Worm (Caenorhabditis elegans) whole organism, midembryonic: ENCODE results near the gene F16G10.13.

ENCODE experiments used
- T22C8.4 ChIP-seq: fragments of 200-800 bp; sonication (Bioruptor generic); IDR thresholded peaks from 2 replicates; pipeline ENCODE4 v1.3.6; 2022; ENCODE audit warnings: missing genetic modification characterization, missing compliant biosample characterization
- cog-1 ChIP-seq: sonication (generic microtip); optimal IDR thresholded peaks from 2 replicates; lab custom pipeline; 2016; ENCODE audit warnings: missing genetic modification characterization, missing compliant biosample characterization
- flt-1 ChIP-seq: fragments of 200-800 bp; sonication (Bioruptor generic); IDR thresholded peaks from 2 replicates; pipeline ENCODE4 v1.3.6; 2022; ENCODE audit warnings: missing genetic modification characterization, missing compliant biosample characterization
- klf-2 ChIP-seq: fragments of 200-800 bp; sonication (Bioruptor generic); conservative IDR thresholded peaks from 2 replicates; pipeline ENCODE4 v1.3.6; 2022; ENCODE audit warnings: missing genetic modification reagents, missing genetic modification characterization, missing compliant biosample characterization
- med-1 ChIP-seq: sonication (generic microtip); optimal IDR thresholded peaks from 2 replicates; lab custom pipeline; 2017; ENCODE audit warnings: missing genetic modification characterization, mild to moderate bottlenecking, missing compliant biosample characterization, antibody characterized with exemption, missing genetic modification reagents; ENCODE audit not compliant: insufficient read depth
- ref-1 ChIP-seq: fragments of 200-800 bp; sonication (Bioruptor generic); conservative IDR thresholded peaks from 2 replicates; pipeline ENCODE4 v1.3.6; 2022; ENCODE audit warnings: missing genetic modification reagents, missing genetic modification characterization, missing compliant biosample characterization
- tab-1 ChIP-seq: fragments of 200-800 bp; sonication (Bioruptor generic); IDR thresholded peaks from 2 replicates; pipeline ENCODE4 v1.3.6; 2022; ENCODE audit warnings: missing genetic modification characterization, missing compliant biosample characterization
- ztf-23 ChIP-seq: fragments of 200-800 bp; sonication (Bioruptor generic); IDR thresholded peaks from 2 replicates; pipeline ENCODE4 v1.3.6; 2022; ENCODE audit warnings: missing genetic modification reagents, missing genetic modification characterization, missing compliant biosample characterization
- ztf-29 ChIP-seq: fragments of 200-800 bp; sonication (Bioruptor generic); IDR thresholded peaks from 2 replicates; pipeline ENCODE4 v1.3.6; 2022; ENCODE audit warnings: missing genetic modification reagents, missing genetic modification characterization, missing compliant biosample characterization

Gene F16G10.13

DNA sequence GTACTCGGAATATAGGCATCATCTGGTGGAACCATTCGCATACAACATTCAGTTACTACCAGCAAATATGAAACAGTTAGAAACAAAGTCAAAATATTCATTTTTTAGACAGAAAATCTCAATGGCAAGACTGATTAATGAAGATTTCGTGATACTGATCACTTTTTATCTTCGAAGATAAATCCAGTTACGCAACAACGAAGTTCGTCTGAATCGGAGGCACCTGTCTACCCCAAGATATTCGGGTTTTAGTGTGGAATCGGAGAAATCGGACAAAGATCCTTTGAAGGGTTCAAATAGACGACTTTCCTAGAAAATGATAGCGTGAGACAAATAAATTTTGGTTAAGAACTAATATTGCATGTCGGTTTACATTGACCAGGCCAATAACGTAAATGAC lies at the start of gene F16G10.13:
F16G10.13 (minus strand) TSS at position 101 of the 400 bp plus-strand sequence.
- no peak for TF ChIP-seq flt-1 (GFP tag; lab: Robert Waterston, UW)

DNA sequence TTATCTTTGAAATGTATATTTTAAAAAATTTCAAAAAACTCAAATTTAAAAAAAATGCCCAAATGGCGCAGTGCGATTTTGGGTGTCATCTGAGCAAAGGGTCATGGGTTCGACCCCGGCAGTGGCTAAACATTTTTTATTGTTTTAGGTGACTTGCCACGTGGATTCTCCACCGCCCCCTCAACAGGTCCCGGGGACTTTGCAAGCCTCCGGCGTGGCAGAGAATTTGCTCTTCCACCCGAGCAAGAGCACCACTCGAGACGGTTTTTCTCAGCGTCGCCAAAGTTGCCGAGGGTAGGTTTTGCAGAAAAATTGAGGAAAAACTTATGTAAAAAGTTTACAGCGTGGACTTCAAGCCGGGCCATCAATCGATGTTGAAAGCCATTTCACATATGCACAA lies 49.4 kb upstream of the F16G10.13 start:
- no peak for TF ChIP-seq klf-2 (GFP tag; lab: Robert Waterston, UW)
- TF ChIP-seq flt-1 (GFP tag; lab: Robert Waterston, UW) = no peak
- TF ChIP-seq T22C8.4 (GFP tag; lab: Robert Waterston, UW) = no peak
- no peak for TF ChIP-seq ref-1 (GFP tag; lab: Robert Waterston, UW)
- no peak for TF ChIP-seq ztf-29 (GFP tag; lab: Robert Waterston, UW)
- no peak for TF ChIP-seq ztf-23 (GFP tag; lab: Robert Waterston, UW)
- no peak for TF ChIP-seq tab-1 (GFP tag; lab: Robert Waterston, UW)
- TF ChIP-seq med-1 (GFP tag; lab: Kevin White, UChicago) = no peak
- TF ChIP-seq cog-1 = no peak

DNA sequence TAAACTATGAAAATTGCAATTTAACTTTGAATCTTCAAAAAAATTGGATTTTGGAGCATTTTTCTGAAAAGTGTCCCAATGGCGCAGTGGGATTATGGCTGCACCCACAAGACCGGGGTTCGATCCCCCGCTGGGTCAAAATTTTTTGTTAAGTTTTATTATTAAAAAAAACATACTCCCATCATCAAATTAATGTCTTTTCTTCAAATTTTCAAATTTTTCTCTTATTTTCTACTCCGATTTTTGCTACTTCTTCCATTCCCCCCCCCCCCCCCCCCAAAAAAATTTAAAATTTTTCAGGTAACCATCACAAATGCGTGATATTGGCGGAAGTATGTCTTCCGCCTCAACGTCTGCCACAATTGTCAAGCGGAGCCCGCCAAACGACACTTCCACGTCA lies 47.2 kb upstream of the F16G10.13 start, which contains the start of gene vab-19:
vab-19 (plus strand) TSS at position 301 of the 400 bp plus-strand sequence.
- TF ChIP-seq tab-1 (GFP tag; lab: Robert Waterston, UW) (no peak), ztf-23 (GFP tag; lab: Robert Waterston, UW) (no peak), ztf-29 (GFP tag; lab: Robert Waterston, UW) (no peak), T22C8.4 (GFP tag; lab: Robert Waterston, UW) (no peak), med-1 (GFP tag; lab: Kevin White, UChicago) (no peak), cog-1 (no peak), klf-2 (GFP tag; lab: Robert Waterston, UW) (no peak), ref-1 (GFP tag; lab: Robert Waterston, UW) (no peak), flt-1 (GFP tag; lab: Robert Waterston, UW) (no peak)

DNA sequence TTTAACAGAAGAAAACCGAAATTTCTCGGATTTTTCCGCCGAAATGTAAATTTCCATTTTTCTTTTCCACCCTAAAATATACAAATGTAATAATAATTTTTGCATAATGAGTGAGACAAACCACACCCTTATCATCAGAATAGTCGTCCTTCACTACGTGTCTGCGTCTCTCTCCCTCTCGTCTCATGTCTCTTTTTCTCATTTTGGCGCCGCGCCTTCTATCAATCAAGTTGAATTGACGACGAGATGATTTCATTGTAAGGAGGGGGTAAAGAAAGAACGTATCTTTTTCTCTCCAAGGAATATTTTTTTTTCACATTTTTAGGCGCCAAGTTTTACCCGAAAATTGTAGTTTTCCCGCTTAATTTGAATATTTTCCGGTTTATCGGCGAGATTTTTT lies 46.5 kb upstream of the F16G10.13 start:
- TF ChIP-seq ztf-29 (GFP tag; lab: Robert Waterston, UW) = no peak
- TF ChIP-seq med-1 (GFP tag; lab: Kevin White, UChicago) = no peak
- no peak for TF ChIP-seq ztf-23 (GFP tag; lab: Robert Waterston, UW)
- TF ChIP-seq tab-1 (GFP tag; lab: Robert Waterston, UW) = no peak
- TF ChIP-seq ref-1 (GFP tag; lab: Robert Waterston, UW) = no peak
- TF ChIP-seq T22C8.4 (GFP tag; lab: Robert Waterston, UW) = no peak
- TF ChIP-seq flt-1 (GFP tag; lab: Robert Waterston, UW) = no peak
- no peak for TF ChIP-seq cog-1
- TF ChIP-seq klf-2 (GFP tag; lab: Robert Waterston, UW) = no peak

DNA sequence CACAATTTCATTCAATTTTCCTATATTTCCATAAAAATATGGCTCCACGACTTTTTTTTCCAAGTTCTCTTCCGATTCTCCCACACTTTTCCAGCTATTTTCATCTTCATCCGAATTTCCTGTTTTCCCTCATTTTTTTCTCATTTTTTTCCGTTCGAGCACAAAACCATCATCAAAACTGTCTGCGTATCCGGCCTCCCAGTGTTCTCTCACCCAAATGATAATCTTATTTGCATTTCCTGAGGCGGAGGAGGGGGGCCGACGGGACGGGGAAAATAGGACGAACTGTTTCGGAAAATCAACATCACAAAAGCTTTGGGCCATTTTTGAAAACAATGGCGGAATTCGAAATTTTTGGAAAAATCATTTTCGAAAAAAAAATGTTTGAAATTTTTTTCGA lies 44.5 kb upstream of the F16G10.13 start:
- TF ChIP-seq cog-1 = no peak
- TF ChIP-seq flt-1 (GFP tag; lab: Robert Waterston, UW) = no peak
- TF ChIP-seq tab-1 (GFP tag; lab: Robert Waterston, UW) = no peak
- TF ChIP-seq ztf-23 (GFP tag; lab: Robert Waterston, UW) = no peak
- TF ChIP-seq med-1 (GFP tag; lab: Kevin White, UChicago) = no peak
- TF ChIP-seq ztf-29 (GFP tag; lab: Robert Waterston, UW) = no peak
- TF ChIP-seq klf-2 (GFP tag; lab: Robert Waterston, UW) = no peak
- TF ChIP-seq ref-1 (GFP tag; lab: Robert Waterston, UW) = no peak
- no peak for TF ChIP-seq T22C8.4 (GFP tag; lab: Robert Waterston, UW)

DNA sequence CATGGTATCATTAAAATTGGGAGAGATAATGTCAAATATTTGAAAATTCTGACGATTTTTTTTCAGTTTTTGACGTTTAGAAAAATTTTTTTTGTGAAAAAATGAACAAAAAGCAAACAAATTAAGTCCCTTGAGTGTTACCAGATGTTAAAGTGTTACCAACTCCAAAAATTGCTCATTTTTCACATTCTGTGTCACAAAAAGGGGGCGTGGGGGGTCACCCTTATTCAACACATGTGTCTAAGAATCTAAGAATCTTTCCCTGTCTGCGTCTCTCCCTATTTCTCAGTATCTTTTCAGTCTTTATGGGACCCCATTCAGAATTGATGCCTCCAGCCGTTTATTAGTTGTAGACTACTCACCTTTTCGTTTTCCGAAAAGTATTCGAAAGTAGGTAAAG lies 43.2 kb upstream of the F16G10.13 start:
- TF ChIP-seq med-1 (GFP tag; lab: Kevin White, UChicago) (no peak), ztf-29 (GFP tag; lab: Robert Waterston, UW) (no peak), klf-2 (GFP tag; lab: Robert Waterston, UW) (no peak), cog-1 (no peak), tab-1 (GFP tag; lab: Robert Waterston, UW) (no peak), ref-1 (GFP tag; lab: Robert Waterston, UW) (no peak), T22C8.4 (GFP tag; lab: Robert Waterston, UW) (no peak), flt-1 (GFP tag; lab: Robert Waterston, UW) (no peak), ztf-23 (GFP tag; lab: Robert Waterston, UW) (no peak)

DNA sequence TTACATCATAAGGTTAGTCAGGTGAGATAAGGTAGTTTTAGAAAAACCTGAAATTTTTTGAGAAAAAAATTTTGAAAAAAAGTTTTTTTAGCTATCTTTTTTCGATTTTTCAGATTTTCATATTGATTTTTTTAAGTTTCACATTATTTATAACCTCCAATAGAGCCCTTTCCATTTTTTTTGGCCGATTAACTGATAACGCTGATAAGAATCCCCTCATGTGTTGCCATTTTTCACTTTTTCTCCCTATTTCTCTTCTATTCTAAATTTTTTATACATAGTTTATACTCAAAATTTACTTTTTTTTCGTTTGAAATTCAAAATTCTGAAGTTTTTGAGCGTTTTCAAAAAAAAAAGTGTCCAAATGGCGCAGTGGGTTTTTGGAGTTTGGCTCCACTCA lies 42.4 kb upstream of the F16G10.13 start:
- TF ChIP-seq T22C8.4 (GFP tag; lab: Robert Waterston, UW) (no peak), med-1 (GFP tag; lab: Kevin White, UChicago) (no peak), klf-2 (GFP tag; lab: Robert Waterston, UW) (no peak), ztf-23 (GFP tag; lab: Robert Waterston, UW) (no peak)

DNA sequence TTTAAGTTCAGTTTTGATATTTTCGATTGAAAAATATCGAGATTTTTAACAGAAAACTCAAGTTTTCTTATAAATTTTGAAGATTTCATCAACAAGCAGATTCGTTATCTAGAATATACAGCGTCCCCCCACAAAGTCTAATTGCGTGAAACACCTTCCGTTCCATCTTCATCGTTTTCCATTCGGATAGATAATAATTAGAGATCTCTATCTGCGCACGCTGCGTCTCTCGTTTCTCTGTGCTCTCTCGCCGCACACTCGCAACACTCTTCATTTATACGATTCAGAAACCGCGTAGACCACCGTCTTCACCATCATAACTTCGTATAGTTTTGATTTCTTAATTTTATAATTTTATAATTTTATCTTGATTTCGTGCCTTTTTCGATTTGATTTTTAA lies 41.0 kb upstream of the F16G10.13 start:
- TF ChIP-seq klf-2 (GFP tag; lab: Robert Waterston, UW) = no peak
- no peak for TF ChIP-seq med-1 (GFP tag; lab: Kevin White, UChicago)

DNA sequence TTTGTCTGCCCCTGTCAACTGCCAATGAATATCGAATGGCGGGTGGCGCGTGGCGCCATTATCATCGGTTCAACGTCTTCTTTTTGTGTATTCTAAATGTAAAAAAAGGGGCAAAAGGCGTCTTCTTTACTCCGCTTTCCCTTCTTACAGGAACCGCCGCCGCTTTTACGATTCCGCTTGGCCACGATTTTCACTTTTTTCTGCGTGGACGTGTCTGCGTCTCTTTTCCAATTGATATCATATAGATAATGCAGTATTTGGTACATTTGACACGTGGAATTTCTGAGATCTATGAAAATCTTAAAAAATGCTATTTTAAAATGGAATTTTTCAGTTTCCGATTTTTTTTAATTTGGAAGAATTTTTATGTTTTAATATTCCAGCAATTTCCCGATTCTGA lies 39.8 kb upstream of the F16G10.13 start:
- TF ChIP-seq med-1 (GFP tag; lab: Kevin White, UChicago) (no peak), klf-2 (GFP tag; lab: Robert Waterston, UW) (no peak), flt-1 (GFP tag; lab: Robert Waterston, UW) (no peak), T22C8.4 (GFP tag; lab: Robert Waterston, UW) (no peak), cog-1 (no peak), ref-1 (GFP tag; lab: Robert Waterston, UW) (no peak), tab-1 (GFP tag; lab: Robert Waterston, UW) (no peak), ztf-23 (GFP tag; lab: Robert Waterston, UW) (no peak), ztf-29 (GFP tag; lab: Robert Waterston, UW) (no peak)

DNA sequence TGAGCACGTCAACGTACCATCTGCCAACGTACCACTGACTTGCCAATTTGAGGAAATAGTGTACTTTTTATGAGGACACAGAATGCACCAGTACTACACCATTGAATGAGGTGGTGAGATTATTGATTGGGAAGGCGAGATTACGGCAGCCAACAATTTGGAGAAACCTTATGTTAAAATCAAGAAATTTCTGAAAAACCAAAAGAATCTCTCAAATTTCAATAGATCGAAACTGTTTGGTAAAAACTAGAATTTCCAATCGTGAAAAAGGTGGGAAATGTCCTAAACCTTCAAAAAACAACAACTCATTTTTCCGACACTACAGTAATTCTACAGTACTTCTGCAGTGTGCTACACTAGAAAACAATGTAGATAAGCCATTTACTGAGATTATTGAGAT lies 36.2 kb upstream of the F16G10.13 start, which contains the start of gene ceh-86:
ceh-86 (minus strand) TSS at position 101 of the 400 bp plus-strand sequence.
- TF ChIP-seq ztf-29 (GFP tag; lab: Robert Waterston, UW) (no peak), T22C8.4 (GFP tag; lab: Robert Waterston, UW) (no peak), tab-1 (GFP tag; lab: Robert Waterston, UW) (no peak), med-1 (GFP tag; lab: Kevin White, UChicago) (no peak)
